Worm (Caenorhabditis elegans): ENCODE data around the gene T19C4.5.

T19C4.5 gene

ce11 chrV:11172667-11173066, 654 bp downstream of the T19C4.5 start:
- TF ChIP-seq unc-42 (tag; optimal IDR thresholded peaks at IDR 0.05) = peak; percentile 31
- no peak for TF ChIP-seq hlh-15 (tag; optimal IDR thresholded peaks at IDR 0.05)

- TF ChIP-seq ets-4 (tag; optimal IDR thresholded peaks at IDR 0.05) (no peak), pqm-1 (tag; optimal IDR thresholded peaks at IDR 0.05) (no peak), tbx-2 (tag; optimal IDR thresholded peaks at IDR 0.05) (no peak), ref-2 (tag; optimal IDR thresholded peaks at IDR 0.05) (no peak), ceh-24 (tag; optimal IDR thresholded peaks at IDR 0.05) (no peak)
These were observed 2.6 kb downstream of the T19C4.5 start for ce11 chrV:11174663-11175062.

- TF ChIP-seq elt-2 (tag; optimal IDR thresholded peaks at IDR 0.05) = peak; percentile 46
These were observed 4.8 kb downstream of the T19C4.5 start for ce11 chrV:11176693-11177304.

- TF ChIP-seq ztf-16 (tag; optimal IDR thresholded peaks at IDR 0.05) (no peak), Y22D7AL.16 (tag; optimal IDR thresholded peaks at IDR 0.05) (no peak), K09A11.1 (tag; optimal IDR thresholded peaks at IDR 0.05; ENCODE audit: insufficient read depth) (no peak), lim-6 (tag; optimal IDR thresholded peaks at IDR 0.05) (no peak), ets-4 (tag; optimal IDR thresholded peaks at IDR 0.05) (no peak), tbx-7 (tag; optimal IDR thresholded peaks at IDR 0.05) (no peak), nhr-232 (tag; optimal IDR thresholded peaks at IDR 0.05) (no peak), unc-55 (GFP tag; optimal IDR thresholded peaks at IDR 0.05) (no peak), K02D7.2 (tag; optimal IDR thresholded peaks at IDR 0.05) (no peak), odd-2 (tag; optimal IDR thresholded peaks at IDR 0.05) (no peak), hlh-15 (tag; optimal IDR thresholded peaks at IDR 0.05) (no peak)
These were observed 5.6 kb downstream of the T19C4.5 start, which contains the start of gene gpa-1 for ce11 chrV:11177577-11177976. gpa-1 (minus strand) TSS chrV:11177677.

- TF ChIP-seq ahr-1 (tag; optimal IDR thresholded peaks at IDR 0.05) (no peak), F13H6.1 (tag; optimal IDR thresholded peaks at IDR 0.05) (no peak), K02D7.2 (tag; optimal IDR thresholded peaks at IDR 0.05) (no peak), nhr-11 (tag; optimal IDR thresholded peaks at IDR 0.05) (no peak), ceh-22 (tag; optimal IDR thresholded peaks at IDR 0.05) (no peak), ama-1 (optimal IDR thresholded peaks at IDR 0.05) (no peak)
These were observed 8.9 kb downstream of the T19C4.5 start for ce11 chrV:11180951-11181350.

ce11 chrV:11182925-11183324, 10.9 kb downstream of the T19C4.5 start, which contains the start of gene cnc-10:
cnc-10 (plus strand) TSS chrV:11183225.
- TF ChIP-seq elt-4 (tag; optimal IDR thresholded peaks at IDR 0.05) (no peak), ceh-14 (tag; optimal IDR thresholded peaks at IDR 0.05) (no peak), pros-1 (tag; optimal IDR thresholded peaks at IDR 0.05) (no peak), hlh-6 (tag; optimal IDR thresholded peaks at IDR 0.05) (no peak), pax-1 (tag; optimal IDR thresholded peaks at IDR 0.05) (no peak), ets-4 (tag; optimal IDR thresholded peaks at IDR 0.05) (no peak), ceh-24 (tag; optimal IDR thresholded peaks at IDR 0.05) (no peak), eyg-1 (tag; optimal IDR thresholded peaks at IDR 0.05) (no peak), pha-2 (tag; optimal IDR thresholded peaks at IDR 0.05) (no peak), Y22D7AL.16 (tag; optimal IDR thresholded peaks at IDR 0.05) (no peak), pha-4 (tag; optimal IDR thresholded peaks at IDR 0.05) (no peak), sox-2 (GFP tag; IDR thresholded peaks at IDR 0.05) (no peak), ceh-48 (tag; optimal IDR thresholded peaks at IDR 0.05) (no peak), lin-11 (tag; optimal IDR thresholded peaks at IDR 0.05) (no peak), nfya-1 (tag; optimal IDR thresholded peaks at IDR 0.05) (no peak), hlh-30 (tag; optimal IDR thresholded peaks at IDR 0.05; ENCODE audit: insufficient read depth) (no peak), syd-9 (tag; optimal IDR thresholded peaks at IDR 0.05) (no peak)
